Fruit fly (Drosophila melanogaster): ENCODE data around the gene Gapdh2.

The Gapdh2 gene

DNA sequence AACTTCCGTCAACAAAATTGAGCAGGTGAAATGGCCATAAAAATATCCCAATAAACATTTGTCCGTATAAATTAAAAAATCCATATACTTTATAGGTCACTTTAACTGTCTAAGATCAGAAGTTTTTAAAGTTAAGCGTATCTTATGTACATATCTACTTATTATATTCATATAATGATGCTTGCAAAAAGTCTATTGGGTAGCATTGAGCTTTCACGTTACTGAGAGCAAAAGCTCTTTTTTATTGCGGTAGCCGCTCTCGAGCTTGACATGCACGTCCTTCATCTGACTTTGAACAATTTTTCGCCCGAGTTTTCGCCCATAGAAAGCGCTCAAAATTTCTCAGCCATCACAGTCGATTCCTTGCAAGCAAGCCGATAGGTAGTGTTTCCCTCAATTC, at the start of gene Gapdh2:
TSS of gene Gapdh2 (plus strand) at position 283 of the 400 bp plus-strand sequence.
- TF ChIP-seq psq (optimal IDR thresholded peaks at IDR 0.05) (no peak), pan (optimal IDR thresholded peaks at IDR 0.05) (no peak), usp (GFP tag; optimal IDR thresholded peaks at IDR 0.05) (no peak), CG8478 (optimal IDR thresholded peaks at IDR 0.05) (no peak), EcR (GFP tag; optimal IDR thresholded peaks at IDR 0.05) (no peak), Dll (optimal IDR thresholded peaks at IDR 0.05) (no peak)

DNA sequence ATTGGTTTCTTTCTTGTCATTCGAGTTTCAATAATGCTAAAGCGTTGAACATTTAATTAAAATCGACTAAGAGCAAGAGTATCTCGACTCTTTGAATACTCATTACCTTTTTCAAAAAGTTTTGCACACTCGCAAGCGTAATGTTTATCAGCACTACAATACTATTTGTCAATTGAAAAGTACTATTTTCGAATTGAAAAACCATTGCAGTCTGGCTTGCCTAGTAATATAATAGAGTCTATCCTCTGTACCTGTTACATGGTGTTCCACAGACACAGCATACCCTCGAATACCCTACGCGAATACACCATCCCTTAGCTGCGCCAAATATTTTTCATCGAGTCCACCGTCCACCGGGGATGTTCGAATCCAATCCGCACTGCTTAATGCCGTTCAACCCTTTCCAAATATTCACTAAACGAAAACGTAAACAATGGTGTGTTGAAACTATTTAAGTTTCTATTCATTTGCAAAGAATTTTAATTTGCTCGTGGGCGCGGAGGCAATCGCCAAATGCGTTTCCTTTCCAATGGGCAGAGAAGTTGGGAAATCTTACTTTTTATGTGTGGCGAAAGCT, 49.2 kb upstream of the Gapdh2 start:
- TF ChIP-seq usp (GFP tag; optimal IDR thresholded peaks at IDR 0.05) (no peak), pan (optimal IDR thresholded peaks at IDR 0.05) (peak; percentile 67)

DNA sequence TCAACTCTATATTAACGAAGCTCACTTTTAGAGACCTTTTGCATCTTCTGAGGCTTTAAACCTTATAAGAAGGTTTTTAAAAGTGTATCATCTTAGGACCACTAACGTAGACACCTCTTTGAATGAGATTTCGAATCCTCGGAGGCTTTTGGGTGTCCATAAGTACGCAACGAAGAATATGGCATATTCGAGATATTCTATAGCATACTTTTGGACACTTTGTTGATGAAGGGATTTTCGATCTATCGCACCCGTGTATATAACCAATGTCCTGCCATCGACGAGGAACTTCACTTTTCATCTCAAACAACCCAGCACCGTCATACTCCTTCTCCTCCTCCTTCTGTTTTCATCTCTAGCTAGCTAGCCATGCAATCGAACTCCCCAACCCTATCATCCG, 45.6 kb upstream of the Gapdh2 start:
- no peak for TF ChIP-seq psq (optimal IDR thresholded peaks at IDR 0.05)
- no peak for TF ChIP-seq usp (GFP tag; optimal IDR thresholded peaks at IDR 0.05)
- TF ChIP-seq pan (optimal IDR thresholded peaks at IDR 0.05): no peak
- TF ChIP-seq Dll (optimal IDR thresholded peaks at IDR 0.05): no peak
- TF ChIP-seq EcR (GFP tag; optimal IDR thresholded peaks at IDR 0.05): no peak
- no peak for TF ChIP-seq CG8478 (optimal IDR thresholded peaks at IDR 0.05)

DNA sequence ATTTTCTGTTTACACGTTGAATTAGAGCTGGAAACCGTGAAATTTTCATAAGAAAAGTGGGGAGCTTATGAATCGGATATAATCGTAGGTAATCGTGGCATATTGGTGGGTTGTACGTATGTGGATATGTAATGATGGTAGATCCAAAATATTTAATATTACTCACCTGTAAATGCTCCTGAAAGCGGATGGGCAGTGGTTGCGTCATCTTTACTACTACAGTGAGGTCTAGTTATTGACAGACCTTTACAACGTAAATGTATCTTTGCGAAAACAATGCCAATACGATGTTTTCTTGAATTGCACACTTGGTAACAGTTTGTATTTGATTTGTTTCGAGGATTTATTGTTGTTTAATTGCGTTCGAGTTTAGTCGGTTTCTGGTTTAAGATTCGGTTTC, 34.0 kb upstream of the Gapdh2 start:
- TF ChIP-seq pan (optimal IDR thresholded peaks at IDR 0.05): no peak
- no peak for TF ChIP-seq usp (GFP tag; optimal IDR thresholded peaks at IDR 0.05)
- no peak for TF ChIP-seq EcR (GFP tag; optimal IDR thresholded peaks at IDR 0.05)
- no peak for TF ChIP-seq CG8478 (optimal IDR thresholded peaks at IDR 0.05)
- no peak for TF ChIP-seq psq (optimal IDR thresholded peaks at IDR 0.05)
- no peak for TF ChIP-seq Dll (optimal IDR thresholded peaks at IDR 0.05)

DNA sequence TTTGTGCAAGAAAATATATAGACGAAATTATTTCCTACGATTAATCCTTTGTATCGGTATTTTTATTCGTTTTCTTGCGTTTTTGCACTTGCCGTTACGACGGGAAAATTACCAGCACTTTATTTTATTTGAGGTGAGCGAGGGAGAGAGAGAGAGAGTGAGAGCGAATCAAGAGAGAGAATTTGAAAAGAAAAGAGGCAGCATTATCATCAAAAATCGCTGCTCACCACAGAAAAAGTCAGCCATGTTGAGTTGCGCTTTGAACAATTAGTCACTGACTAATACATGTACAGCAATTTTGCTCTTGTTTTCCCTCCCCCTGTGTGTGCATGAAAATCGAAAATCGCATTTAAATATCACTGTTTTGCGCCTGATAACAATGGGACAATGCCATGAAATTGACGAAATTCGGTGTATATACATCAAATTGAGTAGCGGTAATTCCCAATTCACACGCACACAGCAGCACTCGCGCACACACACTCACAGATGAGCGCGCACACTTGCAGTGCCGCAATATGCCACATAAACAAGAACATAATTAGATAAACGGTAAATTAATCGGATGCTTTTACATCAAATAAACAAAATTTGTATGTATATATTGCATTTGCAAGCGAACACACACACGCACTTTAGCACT, 33.2 kb upstream of the Gapdh2 start:
- no peak for TF ChIP-seq pan (optimal IDR thresholded peaks at IDR 0.05)
- TF ChIP-seq CG8478 (optimal IDR thresholded peaks at IDR 0.05): no peak
- no peak for TF ChIP-seq psq (optimal IDR thresholded peaks at IDR 0.05)
- no peak for TF ChIP-seq EcR (GFP tag; optimal IDR thresholded peaks at IDR 0.05)
- no peak for TF ChIP-seq usp (GFP tag; optimal IDR thresholded peaks at IDR 0.05)
- TF ChIP-seq Dll (optimal IDR thresholded peaks at IDR 0.05): no peak

DNA sequence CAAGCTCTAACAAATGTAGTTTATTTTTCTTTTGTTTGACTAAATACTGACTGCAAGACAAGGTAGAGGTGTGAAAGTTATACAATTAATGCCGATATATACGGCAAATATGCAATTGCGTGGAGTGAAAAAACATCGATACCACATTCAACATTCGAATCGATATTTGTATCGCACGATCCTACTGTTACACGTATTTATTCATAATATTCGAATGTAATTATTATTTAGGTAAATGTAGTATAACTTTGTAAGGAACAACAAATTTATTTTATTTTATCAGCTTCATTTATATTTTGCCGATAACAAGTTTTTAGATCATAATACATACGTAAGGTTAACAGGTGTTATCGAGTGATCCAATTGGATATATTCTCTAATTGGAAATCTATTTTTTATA, 32.6 kb upstream of the Gapdh2 start, which contains the start of gene Chc:
TSS of gene Chc (minus strand) at position 98 of the 400 bp plus-strand sequence.
- TF ChIP-seq psq (optimal IDR thresholded peaks at IDR 0.05) (no peak), usp (GFP tag; optimal IDR thresholded peaks at IDR 0.05) (no peak), Dll (optimal IDR thresholded peaks at IDR 0.05) (no peak), EcR (GFP tag; optimal IDR thresholded peaks at IDR 0.05) (no peak), CG8478 (optimal IDR thresholded peaks at IDR 0.05) (no peak), pan (optimal IDR thresholded peaks at IDR 0.05) (no peak)

DNA sequence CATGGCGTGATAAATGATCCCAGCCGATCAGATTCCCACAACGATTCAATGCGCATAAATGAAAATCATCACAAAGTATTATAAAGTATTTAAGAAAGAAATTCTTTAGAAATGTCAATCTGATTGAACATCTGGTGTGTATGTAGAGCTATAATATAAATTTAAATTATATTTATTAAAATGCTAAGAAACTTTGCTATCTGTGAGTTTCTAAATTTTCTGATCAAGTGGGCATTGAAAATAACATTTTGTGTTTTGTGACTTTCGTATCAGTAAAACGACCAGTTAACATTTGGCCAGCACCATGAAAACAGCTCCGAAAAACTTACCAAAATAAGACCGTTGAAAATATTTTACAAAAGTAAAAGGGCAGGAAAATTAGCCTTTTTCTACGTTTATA, 30.4 kb upstream of the Gapdh2 start, which contains the start of gene CG8565:
TSS of gene CG8565 (plus strand) at position 301 of the 400 bp plus-strand sequence.
- TF ChIP-seq CG8478 (optimal IDR thresholded peaks at IDR 0.05): no peak
- TF ChIP-seq usp (GFP tag; optimal IDR thresholded peaks at IDR 0.05): no peak
- no peak for TF ChIP-seq Dll (optimal IDR thresholded peaks at IDR 0.05)
- TF ChIP-seq psq (optimal IDR thresholded peaks at IDR 0.05): no peak
- TF ChIP-seq EcR (GFP tag; optimal IDR thresholded peaks at IDR 0.05): no peak
- no peak for TF ChIP-seq pan (optimal IDR thresholded peaks at IDR 0.05)

DNA sequence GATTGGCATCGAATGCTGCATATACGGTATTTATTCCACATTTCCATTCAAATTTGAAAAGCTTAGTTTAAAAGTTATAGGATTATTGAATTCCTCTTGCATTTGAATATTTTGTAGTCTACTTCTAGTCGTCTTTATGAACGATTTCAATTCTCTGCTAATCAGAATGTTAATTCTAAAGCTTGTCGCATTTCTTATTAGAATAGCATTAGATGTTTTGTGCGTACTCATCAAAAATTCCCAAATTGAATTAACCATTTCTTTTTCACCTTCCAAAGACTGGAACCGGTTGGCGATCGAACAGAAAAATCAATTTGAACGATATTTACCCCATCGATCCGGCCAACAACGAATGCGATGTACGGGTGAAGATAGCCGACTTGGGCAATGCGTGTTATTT, 27.9 kb upstream of the Gapdh2 start:
- TF ChIP-seq Dll (optimal IDR thresholded peaks at IDR 0.05) (no peak), psq (optimal IDR thresholded peaks at IDR 0.05) (no peak), CG8478 (optimal IDR thresholded peaks at IDR 0.05) (no peak), pan (optimal IDR thresholded peaks at IDR 0.05) (no peak), EcR (GFP tag; optimal IDR thresholded peaks at IDR 0.05) (no peak), usp (GFP tag; optimal IDR thresholded peaks at IDR 0.05) (no peak)

DNA sequence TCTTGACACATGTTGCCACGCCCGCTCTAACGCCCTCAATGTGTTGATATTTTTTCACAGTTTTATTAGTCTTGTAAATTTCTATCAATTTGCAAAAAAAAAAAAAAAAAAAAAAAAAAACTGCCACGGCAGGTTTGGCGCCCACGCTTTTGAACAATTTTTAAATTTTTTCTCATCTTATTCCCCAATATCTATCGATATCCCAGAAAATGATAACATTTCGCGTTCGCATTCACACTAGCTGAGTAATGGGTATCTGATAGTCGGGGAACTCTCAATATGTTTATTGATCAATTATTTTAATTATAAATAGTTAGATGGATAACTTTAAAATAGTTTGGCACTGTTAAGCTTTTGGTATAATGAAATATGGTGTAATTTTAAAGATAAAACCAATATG, 26.6 kb upstream of the Gapdh2 start:
- TF ChIP-seq psq (optimal IDR thresholded peaks at IDR 0.05) (no peak), Dll (optimal IDR thresholded peaks at IDR 0.05) (no peak), pan (optimal IDR thresholded peaks at IDR 0.05) (no peak), EcR (GFP tag; optimal IDR thresholded peaks at IDR 0.05) (no peak), usp (GFP tag; optimal IDR thresholded peaks at IDR 0.05) (no peak), CG8478 (optimal IDR thresholded peaks at IDR 0.05) (no peak)

DNA sequence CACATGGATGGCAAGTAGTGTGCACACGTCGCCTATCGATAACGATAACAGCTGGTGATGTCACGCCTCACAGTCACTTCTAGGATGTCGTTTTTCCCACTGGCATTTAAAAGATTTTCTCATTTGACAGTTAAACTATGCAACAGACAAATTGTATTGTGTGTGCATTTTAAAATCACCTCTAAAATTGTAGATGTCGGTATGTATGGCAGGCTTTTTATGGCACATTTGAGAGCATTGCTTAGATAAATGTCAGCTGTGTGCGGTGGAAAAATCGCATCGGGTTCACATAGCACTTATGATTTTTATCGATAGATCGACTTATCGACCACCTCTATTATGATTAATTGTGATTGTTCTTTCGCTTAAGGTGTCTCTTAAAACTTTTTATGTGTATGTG, 23.8 kb upstream of the Gapdh2 start, which contains the start of the genes ArgRS and CG8578:
TSS of gene ArgRS (minus strand) at position 7 of the 400 bp plus-strand sequence.
TSS of gene CG8578 (plus strand) at position 338 of the 400 bp plus-strand sequence.
- TF ChIP-seq pan (optimal IDR thresholded peaks at IDR 0.05) (no peak), psq (optimal IDR thresholded peaks at IDR 0.05) (no peak), CG8478 (optimal IDR thresholded peaks at IDR 0.05) (no peak), Dll (optimal IDR thresholded peaks at IDR 0.05) (no peak)

DNA sequence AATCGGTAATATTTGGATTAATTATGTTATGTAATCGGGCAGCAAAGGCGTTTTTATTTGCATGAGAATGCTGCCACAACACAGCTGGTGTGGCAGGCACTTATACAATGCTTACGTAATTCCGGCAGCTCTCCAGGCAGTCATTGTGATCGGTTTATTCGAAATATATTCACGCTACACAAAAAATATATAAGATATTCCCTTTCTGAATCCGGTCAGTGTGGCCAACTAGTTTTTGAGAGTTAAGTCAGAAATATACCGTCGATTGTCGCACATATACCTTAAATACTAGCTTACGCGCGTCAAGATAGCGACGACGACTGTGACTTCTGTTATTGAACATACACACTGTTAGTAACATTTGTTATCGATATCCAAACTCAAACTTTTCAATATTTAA, 18.9 kb upstream of the Gapdh2 start, which contains the start of gene sun:
TSS of gene sun (minus strand) at position 238 of the 400 bp plus-strand sequence.
- no peak for TF ChIP-seq usp (GFP tag; optimal IDR thresholded peaks at IDR 0.05)
- no peak for TF ChIP-seq Dll (optimal IDR thresholded peaks at IDR 0.05)
- TF ChIP-seq EcR (GFP tag; optimal IDR thresholded peaks at IDR 0.05): no peak
- TF ChIP-seq psq (optimal IDR thresholded peaks at IDR 0.05): no peak
- no peak for TF ChIP-seq CG8478 (optimal IDR thresholded peaks at IDR 0.05)
- TF ChIP-seq pan (optimal IDR thresholded peaks at IDR 0.05): no peak

DNA sequence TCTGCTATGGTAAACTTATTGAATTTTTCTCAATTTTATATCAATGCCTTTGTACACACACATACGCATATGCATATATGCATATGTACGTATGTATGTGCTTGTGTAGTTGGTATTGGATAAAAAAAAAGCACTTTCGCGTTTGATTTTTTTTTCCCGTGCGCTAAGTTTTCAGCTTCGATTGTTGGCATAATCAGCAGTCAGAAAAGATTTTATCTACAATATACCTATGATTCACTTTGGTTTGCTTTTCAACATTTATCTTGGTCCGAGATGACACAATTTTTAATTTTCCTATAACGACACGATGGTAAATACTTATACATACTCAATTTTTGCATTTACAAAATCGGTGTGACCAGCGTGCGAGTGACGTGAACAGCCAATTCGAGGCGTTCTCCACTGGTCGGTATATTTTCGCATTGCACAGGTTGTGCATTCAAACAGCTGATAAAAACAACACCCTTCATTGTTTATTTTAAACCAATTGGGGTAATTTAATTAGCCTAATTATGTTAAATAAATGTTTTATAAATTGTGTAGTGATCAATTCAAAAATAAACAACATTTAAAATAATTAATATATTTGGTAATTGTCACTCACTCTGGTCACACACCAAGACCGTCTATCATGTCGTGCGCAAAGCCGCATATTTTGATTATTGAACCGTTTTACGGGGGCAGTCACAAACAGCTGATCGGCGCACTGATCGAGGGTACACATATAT, 15.0 kb upstream of the Gapdh2 start, which contains the start of the genes UBL3 and CG15914:
TSS of gene UBL3 (minus strand) at position 361 of the 728 bp plus-strand sequence.
TSS of gene CG15914 (plus strand) at position 607 of the 728 bp plus-strand sequence.
- no peak for TF ChIP-seq EcR (GFP tag; optimal IDR thresholded peaks at IDR 0.05)
- no peak for TF ChIP-seq pan (optimal IDR thresholded peaks at IDR 0.05)
- no peak for TF ChIP-seq psq (optimal IDR thresholded peaks at IDR 0.05)
- TF ChIP-seq Dll (optimal IDR thresholded peaks at IDR 0.05): no peak
- no peak for TF ChIP-seq CG8478 (optimal IDR thresholded peaks at IDR 0.05)
- TF ChIP-seq usp (GFP tag; optimal IDR thresholded peaks at IDR 0.05): no peak

Data from whole organism.